Worm (Caenorhabditis elegans) whole organism, early embryonic: Measurements from ENCODE around the gene srv-1.

Experiments used
- B0310.2 ChIP-seq: sonication (generic microtip); optimal IDR thresholded peaks from 2 replicates; lab custom pipeline; 2016; ENCODE audit warnings: mild to moderate bottlenecking, missing genetic modification characterization, missing compliant biosample characterization
- F13C5.2 ChIP-seq: sonication (generic microtip); optimal IDR thresholded peaks from 2 replicates; lab custom pipeline; 2017; ENCODE audit warnings: mild to moderate bottlenecking, missing genetic modification characterization, inconsistent platforms, missing compliant biosample characterization
- aly-1 ChIP-seq: sonication (generic microtip); optimal IDR thresholded peaks from 2 replicates; lab custom pipeline; 2016; ENCODE audit warnings: missing genetic modification characterization, missing compliant biosample characterization
- ama-1 ChIP-seq: fragments of 150-350 bp; optimal IDR thresholded peaks from 2 replicates; lab custom pipeline; 2014
- ceh-13 ChIP-seq: fragments of 200-800 bp; sonication (Bioruptor generic); optimal IDR thresholded peaks from 2 replicates; lab custom pipeline; 2018; ENCODE audit warnings: mild to moderate bottlenecking, missing genetic modification characterization, missing compliant biosample characterization
- ceh-36 ChIP-seq: sonication (generic microtip); optimal IDR thresholded peaks from 2 replicates; lab custom pipeline; 2016; ENCODE audit warnings: missing genetic modification characterization, inconsistent platforms, missing compliant biosample characterization
- ets-7 ChIP-seq: sonication (generic microtip); optimal IDR thresholded peaks from 2 replicates; lab custom pipeline; 2016; ENCODE audit warnings: missing genotype, missing genetic modification characterization, missing compliant biosample characterization
- flt-1 ChIP-seq: fragments of 200-800 bp; sonication (Bioruptor generic); IDR thresholded peaks from 2 replicates; pipeline ENCODE4 v1.3.6; 2022; ENCODE audit warnings: missing genetic modification characterization, missing compliant biosample characterization
- hmbx-1 ChIP-seq: sonication (generic microtip); optimal IDR thresholded peaks from 2 replicates; lab custom pipeline; 2016; ENCODE audit warnings: mild to moderate bottlenecking, missing genetic modification characterization, missing compliant biosample characterization
- hmg-4 ChIP-seq: fragments of 200-800 bp; sonication (Bioruptor generic); optimal IDR thresholded peaks from 2 replicates; lab custom pipeline; 2018; ENCODE audit warnings: mild to moderate bottlenecking, missing genetic modification characterization, missing compliant biosample characterization
- hnd-1 ChIP-seq: sonication (generic microtip); optimal IDR thresholded peaks from 2 replicates; lab custom pipeline; 2016; ENCODE audit warnings: missing genetic modification characterization, missing compliant biosample characterization
- pes-1 ChIP-seq: fragments of 200-800 bp; sonication (Bioruptor generic); IDR thresholded peaks from 2 replicates; pipeline ENCODE4 v1.3.6; 2022; ENCODE audit warnings: missing genetic modification reagents, missing genetic modification characterization, missing compliant biosample characterization
- scrt-1 ChIP-seq: fragments of 200-800 bp; sonication (Bioruptor generic); IDR thresholded peaks from 2 replicates; pipeline ENCODE4 v1.3.6; 2022; ENCODE audit warnings: missing genetic modification characterization, missing compliant biosample characterization
- sea-1 ChIP-seq: fragments of 200-800 bp; sonication (Bioruptor generic); conservative IDR thresholded peaks from 2 replicates; pipeline ENCODE4 v1.3.6; 2022; ENCODE audit warnings: missing genetic modification characterization, missing compliant biosample characterization
- tbx-11 ChIP-seq: fragments of 200-800 bp; sonication (Bioruptor generic); IDR thresholded peaks from 2 replicates; pipeline ENCODE4 v1.3.6; 2022; ENCODE audit warnings: missing genetic modification characterization, missing compliant biosample characterization
- tbx-37 ChIP-seq: fragments of 200-800 bp; sonication (Bioruptor generic); conservative IDR thresholded peaks from 2 replicates; pipeline ENCODE4 v1.3.6; 2022; ENCODE audit warnings: missing genetic modification reagents, missing genetic modification characterization, missing compliant biosample characterization
- tra-4 ChIP-seq: sonication (generic microtip); optimal IDR thresholded peaks from 2 replicates; lab custom pipeline; 2017; ENCODE audit warnings: missing genetic modification characterization, missing compliant biosample characterization

The srv-1 gene

ce11 chrIII:6898518-6898917 lies 48.3 kb downstream of the srv-1 start:
- TF ChIP-seq pes-1 (GFP tag; lab: Robert Waterston, UW) (no peak), ceh-36 (tag; lab: Kevin White, UChicago) (no peak), ama-1 (no peak), F13C5.2 (no peak), sea-1 (no peak), ets-7 (tag; lab: Kevin White, UChicago) (no peak), hmbx-1 (no peak), aly-1 (tag; lab: Kevin White, UChicago) (no peak), B0310.2 (tag; lab: Kevin White, UChicago) (no peak), hmg-4 (no peak), flt-1 (GFP tag; lab: Robert Waterston, UW) (no peak), tra-4 (tag; lab: Kevin White, UChicago) (no peak), tbx-11 (GFP tag; lab: Robert Waterston, UW) (no peak), scrt-1 (GFP tag; lab: Robert Waterston, UW) (no peak), hnd-1 (no peak), ceh-13 (GFP tag; lab: Kevin White, UChicago) (no peak), tbx-37 (GFP tag; lab: Robert Waterston, UW) (no peak)

- no peak for TF ChIP-seq ceh-36 (tag; lab: Kevin White, UChicago)
- TF ChIP-seq B0310.2 (tag; lab: Kevin White, UChicago), result no peak
- no peak for TF ChIP-seq scrt-1 (GFP tag; lab: Robert Waterston, UW)
- TF ChIP-seq ceh-13 (GFP tag; lab: Kevin White, UChicago), result no peak
- no peak for TF ChIP-seq F13C5.2
These were observed 50.4 kb downstream of the srv-1 start for ce11 chrIII:6900609-6901008.
